Fruit fly (Drosophila melanogaster): Measurements from ENCODE around the gene CG11317.

The CG11317 gene

DNA sequence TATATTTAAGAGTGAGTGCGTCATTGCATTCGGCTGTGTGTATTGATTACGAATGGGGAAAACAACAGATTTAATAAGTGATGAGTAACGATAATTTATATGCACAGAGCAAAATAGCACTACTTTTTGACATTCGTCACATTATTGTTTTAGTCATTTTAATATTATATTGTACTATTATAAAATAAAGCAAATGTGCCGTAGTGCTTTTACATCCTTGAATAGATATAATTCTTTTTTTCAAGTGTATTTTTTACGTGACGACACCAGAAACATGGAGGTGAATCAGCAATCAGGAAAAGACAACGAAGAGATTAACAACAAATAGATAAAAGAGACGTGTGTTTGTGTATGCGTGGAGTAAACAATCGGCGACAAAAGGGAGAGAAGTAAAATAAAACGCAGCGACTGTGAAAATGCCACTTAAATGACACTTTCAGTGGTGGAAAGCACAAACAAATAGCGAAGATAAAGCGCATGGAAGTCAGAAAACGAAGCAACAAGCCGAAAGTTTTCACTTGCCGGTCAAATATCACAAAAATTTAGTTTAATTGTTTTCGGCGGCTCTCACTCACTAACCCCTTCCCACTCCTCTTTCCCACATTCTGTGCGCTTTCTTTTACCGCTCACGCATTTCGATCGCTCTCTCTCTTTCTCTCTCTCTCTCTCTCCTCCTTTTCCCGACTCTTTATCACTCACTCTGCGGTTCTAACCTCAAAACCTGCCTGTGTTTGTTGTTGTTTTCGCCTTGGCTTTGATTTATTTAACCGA is 37.9 kb downstream of the CG11317 start (continued):
- peak; percentile 76 for TF ChIP-seq CG4730 (GFP tag; IDR thresholded peaks at IDR 0.05)
- no peak for TF ChIP-seq da (GFP tag; optimal IDR thresholded peaks at IDR 0.05)
- peak; percentile 81 for TF ChIP-seq CG3726 (GFP tag; IDR thresholded peaks at IDR 0.05)
- peak; percentile 79 for TF ChIP-seq Fer3 (tag; optimal IDR thresholded peaks at IDR 0.05)
- TF ChIP-seq eyg (GFP tag; optimal IDR thresholded peaks at IDR 0.05), result no peak
- TF ChIP-seq D (optimal IDR thresholded peaks at IDR 0.05), result no peak
- peak; percentile 84 for TF ChIP-seq D (GFP tag; optimal IDR thresholded peaks at IDR 0.05)
- peak; percentile 81 for TF ChIP-seq NfI (GFP tag; optimal IDR thresholded peaks at IDR 0.05)
- peak; percentile 87 for TF ChIP-seq Asciz (GFP tag; optimal IDR thresholded peaks at IDR 0.05)
- TF ChIP-seq CG17186 (GFP tag; optimal IDR thresholded peaks at IDR 0.05), result peak; percentile 42
- no peak for TF ChIP-seq shn (GFP tag; optimal IDR thresholded peaks at IDR 0.05)
- TF ChIP-seq ara (GFP tag; IDR thresholded peaks at IDR 0.05), result peak; percentile 73
- TF ChIP-seq CG31365 (tag; optimal IDR thresholded peaks at IDR 0.05), result peak; percentile 52
- no peak for TF ChIP-seq CG7745 (tag; optimal IDR thresholded peaks at IDR 0.05)
- peak; percentile 95 for TF ChIP-seq Sox100B (GFP tag; optimal IDR thresholded peaks at IDR 0.05)
- TF ChIP-seq Sin3A (optimal IDR thresholded peaks at IDR 0.05), result no peak
- TF ChIP-seq caup (GFP tag; optimal IDR thresholded peaks at IDR 0.05; ENCODE audit: severe bottlenecking), result peak; percentile 80
- TF ChIP-seq CG3995 (GFP tag; optimal IDR thresholded peaks at IDR 0.05), result peak; percentile 42
- no peak for TF ChIP-seq nom (GFP tag; optimal IDR thresholded peaks at IDR 0.05)
- no peak for TF ChIP-seq CG13287 (GFP tag; IDR thresholded peaks at IDR 0.05; ENCODE audit: partially characterized antibody)
- TF ChIP-seq bsh (GFP tag; optimal IDR thresholded peaks at IDR 0.05), result peak; percentile 38 to 88
- TF ChIP-seq bab2 (GFP tag; optimal IDR thresholded peaks at IDR 0.05), result peak; percentile 37
- no peak for TF ChIP-seq YL-1 (GFP tag; optimal IDR thresholded peaks at IDR 0.05)
- 0 out of 2 replicates have a peak, but pooled peaks have one; percentile 46 for TF ChIP-seq CG32767 (GFP tag; IDR thresholded peaks at IDR 0.05)
- TF ChIP-seq nerfin-1 (tag; optimal IDR thresholded peaks at IDR 0.05), result peak; percentile 78
- peak; percentile 71 for TF ChIP-seq salm (tag; optimal IDR thresholded peaks at IDR 0.05)
- TF ChIP-seq Elba2 (GFP tag; optimal IDR thresholded peaks at IDR 0.05), result no peak
- TF ChIP-seq CG2199 (GFP tag; IDR thresholded peaks at IDR 0.05), result no peak
- no peak for TF ChIP-seq Neu2 (GFP tag; optimal IDR thresholded peaks at IDR 0.05; ENCODE audit: borderline replicate concordance)
- TF ChIP-seq E2f2 (GFP tag; IDR thresholded peaks at IDR 0.05), result peak; percentile 47
- peak; percentile 88 for TF ChIP-seq kni (GFP tag; optimal IDR thresholded peaks at IDR 0.05)
- TF ChIP-seq CG17829 (tag; optimal IDR thresholded peaks at IDR 0.05), result peak; percentile 91
- TF ChIP-seq abd-A (tag; optimal IDR thresholded peaks at IDR 0.05), result no peak
- TF ChIP-seq al (GFP tag; IDR thresholded peaks at IDR 0.05), result peak; percentile 36; the same call in 1 of the 2 replicates
- TF ChIP-seq Bgb (GFP tag; IDR thresholded peaks at IDR 0.05; ENCODE audit: partially characterized antibody), result no peak
- peak; percentile 72 for TF ChIP-seq ap (GFP tag; IDR thresholded peaks at IDR 0.05)
- no peak for TF ChIP-seq gcm2 (GFP tag; optimal IDR thresholded peaks at IDR 0.05)
- TF ChIP-seq HmgZ (tag; optimal IDR thresholded peaks at IDR 0.05), result peak; percentile 38
- TF ChIP-seq Ssrp (tag; optimal IDR thresholded peaks at IDR 0.05), result peak; percentile 87
- TF ChIP-seq pros (GFP tag; optimal IDR thresholded peaks at IDR 0.05), result peak; percentile 20
- TF ChIP-seq Hr39 (optimal IDR thresholded peaks at IDR 0.05), result no peak
- TF ChIP-seq CG12659 (GFP tag; optimal IDR thresholded peaks at IDR 0.05), result peak; percentile 72
- TF ChIP-seq CG11560 (tag; IDR thresholded peaks at IDR 0.05), result no peak
- peak; percentile 61 for TF ChIP-seq CG6654 (GFP tag; optimal IDR thresholded peaks at IDR 0.05)
- TF ChIP-seq CG12071 (GFP tag; optimal IDR thresholded peaks at IDR 0.05), result peak; percentile 58
- TF ChIP-seq CG12236 (GFP tag; optimal IDR thresholded peaks at IDR 0.05), result peak; percentile 18
- TF ChIP-seq CG3163 (GFP tag; optimal IDR thresholded peaks at IDR 0.05), result no peak
- TF ChIP-seq sc (optimal IDR thresholded peaks at IDR 0.05), result no peak
- TF ChIP-seq sc (GFP tag; optimal IDR thresholded peaks at IDR 0.05), result peak; percentile 86
- TF ChIP-seq CG13894 (tag; optimal IDR thresholded peaks at IDR 0.05), result no peak
